Worm (Caenorhabditis elegans): ENCODE data around the gene zhit-2.

DNA sequence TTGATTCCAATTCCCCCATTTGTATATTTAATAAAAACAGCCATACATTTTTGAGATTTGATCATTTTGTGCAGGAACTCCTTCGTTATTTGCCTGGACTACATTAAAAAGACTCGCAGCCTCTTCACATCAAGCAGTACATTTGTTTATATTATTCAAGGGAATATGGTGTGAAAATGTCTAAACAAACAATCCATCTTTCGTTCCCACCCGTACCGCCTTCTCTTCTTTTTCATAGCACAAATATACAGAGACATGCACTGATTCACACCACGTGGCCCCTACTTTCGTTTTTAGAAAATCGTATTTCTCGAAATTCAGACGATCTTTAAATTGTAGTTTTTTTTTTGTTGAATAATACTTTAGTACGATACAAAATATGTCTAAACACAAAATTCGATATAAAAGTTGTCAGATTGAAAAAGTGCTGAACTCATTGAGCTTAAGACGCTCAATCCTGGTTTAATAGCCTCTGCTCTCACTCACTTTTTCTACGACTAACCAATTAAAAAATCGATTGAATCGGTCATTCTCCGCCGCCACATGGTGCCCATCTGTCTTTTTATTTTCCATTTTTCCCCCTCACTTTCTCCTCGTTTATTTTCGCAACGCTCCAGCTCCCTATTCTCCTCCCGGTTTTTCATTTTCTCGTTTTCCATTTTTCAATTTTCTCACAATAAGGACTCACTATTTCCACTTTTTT lies 48.7 kb downstream of the zhit-2 start:
- no peak for TF ChIP-seq ceh-2 (tag; optimal IDR thresholded peaks at IDR 0.05)
- no peak for TF ChIP-seq unc-86 (tag; optimal IDR thresholded peaks at IDR 0.05)
- no peak for TF ChIP-seq nfya-1 (tag; optimal IDR thresholded peaks at IDR 0.05)
- TF ChIP-seq ref-2 (tag; optimal IDR thresholded peaks at IDR 0.05), result no peak
- TF ChIP-seq elt-2 (tag; optimal IDR thresholded peaks at IDR 0.05), result no peak
- no peak for TF ChIP-seq ceh-22 (tag; optimal IDR thresholded peaks at IDR 0.05)
- no peak for TF ChIP-seq ceh-18 (tag; optimal IDR thresholded peaks at IDR 0.05)
- TF ChIP-seq sox-2 (GFP tag; IDR thresholded peaks at IDR 0.05), result no peak
- TF ChIP-seq che-1 (tag; optimal IDR thresholded peaks at IDR 0.05), result no peak
- TF ChIP-seq T23F11.4 (GFP tag; optimal IDR thresholded peaks at IDR 0.05), result no peak
- no peak for TF ChIP-seq fkh-10 (GFP tag; optimal IDR thresholded peaks at IDR 0.05)
- TF ChIP-seq ceh-24 (tag; optimal IDR thresholded peaks at IDR 0.05), result no peak
- no peak for TF ChIP-seq pha-4 (tag; optimal IDR thresholded peaks at IDR 0.05)
- no peak for TF ChIP-seq C38D4.7 (GFP tag; optimal IDR thresholded peaks at IDR 0.05)
